Fruit fly (Drosophila melanogaster): ENCODE results near the gene Mob2.
A peak's percentile ranks its signal among the peaks of the same experiment; 100 is the strongest.

DNA sequence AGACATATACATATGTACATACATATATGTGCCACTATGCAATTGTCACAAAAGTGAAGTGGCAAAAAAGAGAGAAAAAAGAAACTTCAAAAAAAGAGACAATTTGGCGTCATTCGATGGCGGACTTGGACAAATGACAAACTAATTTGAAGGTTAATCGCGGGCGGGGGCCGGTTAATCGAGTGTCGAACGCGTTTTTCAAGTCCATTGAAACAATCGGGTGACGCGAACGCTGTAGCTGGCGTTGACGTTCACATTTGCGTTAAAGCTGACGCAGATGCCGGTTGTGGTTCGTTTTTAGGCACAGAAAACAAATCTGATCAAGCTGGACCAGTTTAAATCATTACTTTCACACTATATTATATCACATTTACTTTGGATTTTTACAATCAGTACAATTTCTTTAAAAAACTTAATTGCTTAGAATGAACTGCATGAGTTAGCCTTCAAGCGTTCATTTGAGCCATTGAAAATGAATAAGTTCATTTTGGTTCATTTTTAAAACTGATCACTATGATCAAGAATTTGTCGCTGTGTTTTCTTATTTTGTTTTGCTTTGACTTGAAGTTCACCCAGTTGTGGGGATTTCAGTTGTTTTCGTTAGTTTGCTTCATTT, 28.2 kb downstream of the Mob2 start:
- peak; percentile 66 for TF ChIP-seq psq (GFP tag; optimal IDR thresholded peaks at IDR 0.05)
- TF ChIP-seq CrebA (GFP tag; optimal IDR thresholded peaks at IDR 0.05; ENCODE audit: borderline replicate concordance), result no peak
- no peak for TF ChIP-seq usp (GFP tag; optimal IDR thresholded peaks at IDR 0.05)
- TF ChIP-seq Dif (GFP tag; optimal IDR thresholded peaks at IDR 0.05; ENCODE audit: partially characterized antibody), result no peak
- TF ChIP-seq pan (optimal IDR thresholded peaks at IDR 0.05), result no peak
- TF ChIP-seq GATAd (GFP tag; optimal IDR thresholded peaks at IDR 0.05), result no peak
- peak; percentile 62 for TF ChIP-seq HLH106 (tag; optimal IDR thresholded peaks at IDR 0.05)
- TF ChIP-seq dmrt93B (GFP tag; optimal IDR thresholded peaks at IDR 0.05), result peak; percentile 11
- TF ChIP-seq Myc (optimal IDR thresholded peaks at IDR 0.05), result no peak
- no peak for TF ChIP-seq Rel (GFP tag; optimal IDR thresholded peaks at IDR 0.05)
- no peak for TF ChIP-seq Rel (tag; optimal IDR thresholded peaks at IDR 0.05)
- TF ChIP-seq h (GFP tag; optimal IDR thresholded peaks at IDR 0.05), result no peak
- TF ChIP-seq Dfd (GFP tag; optimal IDR thresholded peaks at IDR 0.05), result no peak

Measured in whole organism, wandering third instar larva.